Fruit fly (Drosophila melanogaster): Measurements from ENCODE around the gene Men-b.

The Men-b gene

dm6 chr3R:27135692-27136641, 15.5 kb upstream of the Men-b start (continued):
- TF ChIP-seq tll (GFP tag; optimal IDR thresholded peaks at IDR 0.05) (peak in 1 of 2 experiments; percentile 42), Kr (GFP tag; optimal IDR thresholded peaks at IDR 0.05) (peak; percentile 91), phol (tag; optimal IDR thresholded peaks at IDR 0.05) (peak; percentile 5), CG14667 (GFP tag; IDR thresholded peaks at IDR 0.05) (no peak), CG16863 (GFP tag; optimal IDR thresholded peaks at IDR 0.05) (peak; percentile 77), bab2 (GFP tag; optimal IDR thresholded peaks at IDR 0.05) (peak; percentile 70), CG10321 (GFP tag; IDR thresholded peaks at IDR 0.05) (0 out of 2 replicates have a peak, but pooled peaks have one; percentile 12), Nf-YA (GFP tag; IDR thresholded peaks at IDR 0.05) (0 out of 2 replicates have a peak, but pooled peaks have one; percentile 24), CG12299 (tag; optimal IDR thresholded peaks at IDR 0.05) (peak; percentile 51), CG16815 (GFP tag; optimal IDR thresholded peaks at IDR 0.05) (peak; percentile 14), CG4328 (GFP tag; optimal IDR thresholded peaks at IDR 0.05) (peak; percentile 25), PHDP (tag; optimal IDR thresholded peaks at IDR 0.05) (peak; percentile 66), Sry-β (GFP tag; optimal IDR thresholded peaks at IDR 0.05) (peak; percentile 33), fd96Cb (tag; optimal IDR thresholded peaks at IDR 0.05) (peak; percentile 52), Max (GFP tag; optimal IDR thresholded peaks at IDR 0.05) (peak; percentile 49), CG12155 (GFP tag; optimal IDR thresholded peaks at IDR 0.05) (peak; percentile 16), Six4 (GFP tag; optimal IDR thresholded peaks at IDR 0.05) (peak; percentile 51), CG9727 (GFP tag; optimal IDR thresholded peaks at IDR 0.05) (peak; percentile 88), CG7963 (GFP tag; IDR thresholded peaks at IDR 0.05; ENCODE audit: partially characterized antibody) (no peak), Ets65A (GFP tag) (no peak), CG34376 (GFP tag; optimal IDR thresholded peaks at IDR 0.05) (no peak), exex (tag; optimal IDR thresholded peaks at IDR 0.05) (peak; percentile 39), CG13424 (tag; optimal IDR thresholded peaks at IDR 0.05) (peak; percentile 52), CG15696 (tag; optimal IDR thresholded peaks at IDR 0.05) (peak; percentile 94), CG5180 (GFP tag; optimal IDR thresholded peaks at IDR 0.05) (peak; percentile 69), scrt (GFP tag; optimal IDR thresholded peaks at IDR 0.05) (peak; percentile 24), Hr78 (GFP tag; optimal IDR thresholded peaks at IDR 0.05) (peak in 1 of 2 experiments; percentile 55), tgo (GFP tag; IDR thresholded peaks at IDR 0.05) (peak; percentile 48; the same call in 1 of the 3 replicates), Hr39 (optimal IDR thresholded peaks at IDR 0.05) (no peak), CG1529 (GFP tag; optimal IDR thresholded peaks at IDR 0.05) (peak; percentile 78), CG12104 (GFP tag; optimal IDR thresholded peaks at IDR 0.05) (peak; percentile 41), bowl (GFP tag; IDR thresholded peaks at IDR 0.05) (no peak), CrebB (tag; optimal IDR thresholded peaks at IDR 0.05) (peak; percentile 76), Dp (GFP tag; optimal IDR thresholded peaks at IDR 0.05) (no peak), Lim3 (GFP tag; IDR thresholded peaks at IDR 0.05) (no peak), CG10431 (GFP tag; optimal IDR thresholded peaks at IDR 0.05) (peak; percentile 41), CG15269 (tag; optimal IDR thresholded peaks at IDR 0.05) (peak; percentile 46), Chrac-16 (GFP tag; optimal IDR thresholded peaks at IDR 0.05) (no peak), fru (optimal IDR thresholded peaks at IDR 0.05) (no peak), CG11456 (GFP tag; IDR thresholded peaks at IDR 0.05) (0 out of 3 replicates have a peak, but pooled peaks have one; percentile 12), Hr3 (GFP tag; optimal IDR thresholded peaks at IDR 0.05) (peak; percentile 28), CG18619 (GFP tag; optimal IDR thresholded peaks at IDR 0.05) (peak; percentile 62), sisA (GFP tag; IDR thresholded peaks at IDR 0.05) (no peak), Dref (GFP tag; IDR thresholded peaks at IDR 0.05) (no peak), NC2α (GFP tag; optimal IDR thresholded peaks at IDR 0.05) (peak; percentile 80), CoRest (tag; optimal IDR thresholded peaks at IDR 0.05) (peak; percentile 57), NFAT (GFP tag; IDR thresholded peaks at IDR 0.05) (no peak), CG1832 (GFP tag; optimal IDR thresholded peaks at IDR 0.05) (no peak)

Measured in whole organism, embryonic.